Fruit fly (Drosophila melanogaster) whole organism, pupa: ENCODE results near the gene ergic53.

ENCODE experiments used
- CG10348 ChIP-seq: fragments of 200-800 bp; sonication (Bioruptor generic); IDR thresholded peaks from 2 replicates; pipeline ENCODE4 v1.3.6; 2022; ENCODE audit warnings: missing biosample characterization, missing genetic modification characterization
- CG12605 ChIP-seq: fragments of 200-800 bp; sonication (Bioruptor generic); IDR thresholded peaks from 2 replicates; pipeline ENCODE4 v1.3.6; 2022; ENCODE audit warnings: missing biosample characterization, missing genetic modification characterization
- CG13204 ChIP-seq: fragments of 200-800 bp; sonication (Bioruptor generic); optimal IDR thresholded peaks from 2 replicates; lab custom pipeline; 2018; ENCODE audit warnings: missing biosample characterization, mild to moderate bottlenecking, missing genetic modification characterization, moderate library complexity
- CG14655 ChIP-seq: fragments of 200-800 bp; sonication (Bioruptor generic); optimal IDR thresholded peaks from 3 replicates; lab custom pipeline; 2017; ENCODE audit warnings: mild to moderate bottlenecking, missing biosample characterization, missing genetic modification reagents, missing genetic modification characterization
- CG15710 ChIP-seq: fragments of 200-800 bp; sonication (Bioruptor generic); optimal IDR thresholded peaks from 2 replicates; lab custom pipeline; 2018; ENCODE audit warnings: missing biosample characterization, mild to moderate bottlenecking, missing genetic modification characterization, moderate library complexity
- CG17806 ChIP-seq: fragments of 200-800 bp; sonication (Bioruptor generic); optimal IDR thresholded peaks from 2 replicates; lab custom pipeline; 2018; ENCODE audit warnings: missing biosample characterization, mild to moderate bottlenecking, missing genetic modification characterization, moderate library complexity
- CG32121 ChIP-seq: fragments of 200-800 bp; sonication (Bioruptor generic); IDR thresholded peaks from 2 replicates; pipeline ENCODE4 v1.3.6; 2022; ENCODE audit warnings: missing biosample characterization, missing genetic modification characterization
- CG34367 ChIP-seq: fragments of 200-800 bp; sonication (Bioruptor generic); optimal IDR thresholded peaks from 2 replicates; lab custom pipeline; 2018; ENCODE audit warnings: missing biosample characterization, mild to moderate bottlenecking, missing genetic modification characterization
- CG4496 ChIP-seq: fragments of 200-800 bp; sonication (Bioruptor generic); IDR thresholded peaks from 3 replicates; pipeline ENCODE4 v1.3.6; 2022; ENCODE audit warnings: missing biosample characterization, missing genetic modification characterization
- CG8159 ChIP-seq: fragments of 200-800 bp; sonication (Bioruptor generic); optimal IDR thresholded peaks from 3 replicates; lab custom pipeline; 2018; ENCODE audit warnings: missing biosample characterization, mild to moderate bottlenecking, missing genetic modification characterization, moderate library complexity
- CG8301 ChIP-seq: fragments of 200-800 bp; sonication (Bioruptor generic); optimal IDR thresholded peaks from 2 replicates; lab custom pipeline; 2018; ENCODE audit warnings: missing biosample characterization, mild to moderate bottlenecking, missing genetic modification characterization
- CG9948 ChIP-seq: fragments of 200-800 bp; sonication (Bioruptor generic); optimal IDR thresholded peaks from 2 replicates; lab custom pipeline; 2018; ENCODE audit warnings: missing biosample characterization, mild to moderate bottlenecking, missing genetic modification characterization, moderate library complexity
- D1 ChIP-seq: fragments of 200-800 bp; sonication (Bioruptor generic); optimal IDR thresholded peaks from 2 replicates; lab custom pipeline; 2018; ENCODE audit warnings: missing biosample characterization, mild to moderate bottlenecking, missing genetic modification characterization, moderate library complexity
- EcR ChIP-seq: fragments of 200-800 bp; sonication (Bioruptor generic); optimal IDR thresholded peaks from 3 replicates; lab custom pipeline; 2019; ENCODE audit warnings: missing biosample characterization, missing genetic modification characterization, mild to moderate bottlenecking, moderate library complexity, missing genetic modification reagents
- Ets98B ChIP-seq: fragments of 200-800 bp; sonication (Bioruptor generic); IDR thresholded peaks from 2 replicates; pipeline ENCODE4 v1.3.6; 2022; ENCODE audit warnings: missing biosample characterization, missing genetic modification characterization
- Pif1A ChIP-seq: fragments of 200-800 bp; sonication (Bioruptor generic); optimal IDR thresholded peaks from 3 replicates; lab custom pipeline; 2016; ENCODE audit warnings: missing biosample characterization, missing genetic modification characterization
- Pif1B ChIP-seq: fragments of 200-800 bp; sonication (Bioruptor generic); optimal IDR thresholded peaks from 3 replicates; lab custom pipeline; 2016; ENCODE audit warnings: missing biosample characterization, missing genetic modification characterization
- Snoo ChIP-seq: fragments of 200-800 bp; sonication (Bioruptor generic); optimal IDR thresholded peaks from 3 replicates; lab custom pipeline; 2017; ENCODE audit warnings: missing biosample characterization, mild to moderate bottlenecking, missing genetic modification characterization, inconsistent platforms
- fd96Ca ChIP-seq: fragments of 200-800 bp; sonication (Bioruptor generic); IDR thresholded peaks from 3 replicates; pipeline ENCODE4 v1.3.6; 2022; ENCODE audit warnings: missing biosample characterization, missing genetic modification characterization
- gl ChIP-seq: fragments of 200-800 bp; sonication (Bioruptor generic); optimal IDR thresholded peaks from 2 replicates; lab custom pipeline; 2018; ENCODE audit warnings: missing biosample characterization, mild to moderate bottlenecking, missing genetic modification characterization
- rn ChIP-seq: fragments of 200-800 bp; sonication (Bioruptor generic); IDR thresholded peaks from 2 replicates; pipeline ENCODE4 v1.3.6; 2022; ENCODE audit warnings: missing biosample characterization, missing genetic modification characterization

ergic53 gene

dm6 chr3L:8534386-8535306 lies at the start of gene ergic53:
Gene ergic53, plus strand, starts transcription at chr3L:8534977.
- 0 out of 3 replicates have a peak, but pooled peaks have one; percentile 14 for TF ChIP-seq CG4496 (GFP tag; lab: Robert Waterston, UW)
- no peak for TF ChIP-seq CG34367

DNA sequence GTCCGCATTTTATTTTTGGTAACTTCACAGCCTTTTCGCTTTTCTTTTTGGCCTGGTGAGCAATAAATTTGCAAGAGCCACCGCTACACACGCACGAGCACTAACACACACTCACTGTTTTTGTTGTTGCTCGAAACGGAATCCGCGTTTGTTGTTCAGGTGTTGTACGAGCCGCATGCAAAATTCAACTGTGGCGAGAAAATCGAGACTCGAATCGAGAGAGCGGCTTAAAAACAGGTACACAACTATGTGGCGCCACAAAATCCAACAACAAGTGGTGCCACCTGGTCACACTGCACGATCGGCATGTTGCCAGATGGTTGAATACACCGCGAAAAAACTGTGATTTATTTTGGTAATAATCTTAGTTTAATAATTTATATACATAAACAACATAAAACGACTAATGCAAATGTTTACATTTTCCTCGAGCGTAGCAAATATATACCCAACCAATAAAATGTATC lies 27.8 kb upstream of the ergic53 start, which contains the start of gene CG43163:
Gene CG43163 (minus strand): TSS at position 172 of the 467 bp plus-strand sequence.
- TF ChIP-seq CG4496 (GFP tag; lab: Robert Waterston, UW) (peak; percentile 86), D1 (tag; lab: Kevin White, UChicago) (no peak), Snoo (tag; lab: Kevin White, UChicago) (peak; percentile 56), CG8301 (tag; lab: Kevin White, UChicago) (peak; percentile 68), Pif1B (GFP tag; lab: Kevin White, UChicago) (peak; percentile 68), CG17806 (tag; lab: Kevin White, UChicago) (peak; percentile 69), EcR (GFP tag; lab: Kevin White, UChicago) (peak; percentile 40), CG13204 (GFP tag; lab: Kevin White, UChicago) (no peak), CG32121 (GFP tag; lab: Robert Waterston, UW) (peak; percentile 75), CG8159 (tag; lab: Kevin White, UChicago) (peak; percentile 64), Ets98B (GFP tag; lab: Robert Waterston, UW) (peak; percentile 81), gl (tag; lab: Kevin White, UChicago) (no peak), CG15710 (tag; lab: Kevin White, UChicago) (peak; percentile 60), rn (GFP tag; lab: Robert Waterston, UW) (no peak), CG10348 (GFP tag; lab: Robert Waterston, UW) (no peak), CG14655 (GFP tag; lab: Kevin White, UChicago) (no peak), CG12605 (peak; percentile 65; the same call in 1 of the 2 replicates), Pif1A (GFP tag; lab: Kevin White, UChicago) (no peak), CG9948 (tag; lab: Kevin White, UChicago) (peak; percentile 53), fd96Ca (GFP tag; lab: Robert Waterston, UW) (peak; percentile 48; the same call in 2 of the 3 replicates), CG34367 (peak; percentile 63)

- TF ChIP-seq CG17806 (tag; lab: Kevin White, UChicago), result peak; percentile 7
- TF ChIP-seq CG8301 (tag; lab: Kevin White, UChicago), result no peak
- peak; percentile 55 for TF ChIP-seq CG8159 (tag; lab: Kevin White, UChicago)
- TF ChIP-seq rn (GFP tag; lab: Robert Waterston, UW), result no peak
- TF ChIP-seq, all 21 proteins: peak for 2
These were observed 25.1 kb upstream of the ergic53 start, which contains the start of the genes ZC3H3 and Pus7 for dm6 chr3L:8509567-8510109. Gene ZC3H3, minus strand, starts transcription at chr3L:8509763. Gene Pus7, plus strand, starts transcription at chr3L:8510003.

DNA sequence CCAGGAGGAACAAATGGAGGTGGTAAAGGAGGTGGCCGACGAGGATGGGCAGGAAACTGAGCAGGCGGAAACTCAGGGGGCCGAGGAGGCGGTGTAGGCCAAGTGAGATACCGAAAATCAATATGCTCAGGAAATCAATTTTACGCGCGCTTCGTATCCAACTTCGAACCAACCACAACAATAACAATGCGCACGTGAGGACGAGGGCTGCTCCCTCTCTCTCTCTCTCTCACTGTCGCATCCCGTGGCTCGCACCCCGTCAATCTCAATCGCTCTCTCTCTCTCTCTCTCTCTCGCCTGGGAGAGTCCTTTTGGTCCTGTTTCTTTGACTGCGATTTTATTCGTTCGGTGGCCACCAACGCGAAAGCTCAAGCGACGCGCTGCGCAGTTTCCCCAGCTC lies 22.3 kb upstream of the ergic53 start, which contains the start of gene CG6765:
Gene CG6765 (plus strand): TSS at position 340 of the 400 bp plus-strand sequence.
- no peak for TF ChIP-seq CG13204 (GFP tag; lab: Kevin White, UChicago)
- no peak for TF ChIP-seq D1 (tag; lab: Kevin White, UChicago)
- TF ChIP-seq CG14655 (GFP tag; lab: Kevin White, UChicago), result no peak
- TF ChIP-seq CG17806 (tag; lab: Kevin White, UChicago), result no peak
- TF ChIP-seq CG8301 (tag; lab: Kevin White, UChicago), result no peak
- TF ChIP-seq CG4496 (GFP tag; lab: Robert Waterston, UW), result no peak
- no peak for TF ChIP-seq Pif1B (GFP tag; lab: Kevin White, UChicago)
- TF ChIP-seq Ets98B (GFP tag; lab: Robert Waterston, UW), result no peak
- no peak for TF ChIP-seq CG34367
- no peak for TF ChIP-seq CG8159 (tag; lab: Kevin White, UChicago)
- TF ChIP-seq CG12605, result no peak
- TF ChIP-seq Pif1A (GFP tag; lab: Kevin White, UChicago), result no peak
- TF ChIP-seq Snoo (tag; lab: Kevin White, UChicago), result no peak
- TF ChIP-seq fd96Ca (GFP tag; lab: Robert Waterston, UW), result no peak
- TF ChIP-seq CG32121 (GFP tag; lab: Robert Waterston, UW), result no peak
- TF ChIP-seq rn (GFP tag; lab: Robert Waterston, UW), result no peak
- no peak for TF ChIP-seq CG15710 (tag; lab: Kevin White, UChicago)
- TF ChIP-seq CG9948 (tag; lab: Kevin White, UChicago), result no peak
- TF ChIP-seq CG10348 (GFP tag; lab: Robert Waterston, UW), result no peak
- no peak for TF ChIP-seq EcR (GFP tag; lab: Kevin White, UChicago)

dm6 chr3L:8513258-8513657 lies 21.5 kb upstream of the ergic53 start:
- TF ChIP-seq CG4496 (GFP tag; lab: Robert Waterston, UW) (no peak), D1 (tag; lab: Kevin White, UChicago) (no peak), gl (tag; lab: Kevin White, UChicago) (no peak), CG8159 (tag; lab: Kevin White, UChicago) (no peak), Ets98B (GFP tag; lab: Robert Waterston, UW) (no peak), CG13204 (GFP tag; lab: Kevin White, UChicago) (no peak), Pif1A (GFP tag; lab: Kevin White, UChicago) (no peak), rn (GFP tag; lab: Robert Waterston, UW) (no peak), fd96Ca (GFP tag; lab: Robert Waterston, UW) (no peak), EcR (GFP tag; lab: Kevin White, UChicago) (no peak), CG15710 (tag; lab: Kevin White, UChicago) (no peak)
